Worm (Caenorhabditis elegans): ENCODE measurements around the gene C35D10.3.

The C35D10.3 gene

DNA sequence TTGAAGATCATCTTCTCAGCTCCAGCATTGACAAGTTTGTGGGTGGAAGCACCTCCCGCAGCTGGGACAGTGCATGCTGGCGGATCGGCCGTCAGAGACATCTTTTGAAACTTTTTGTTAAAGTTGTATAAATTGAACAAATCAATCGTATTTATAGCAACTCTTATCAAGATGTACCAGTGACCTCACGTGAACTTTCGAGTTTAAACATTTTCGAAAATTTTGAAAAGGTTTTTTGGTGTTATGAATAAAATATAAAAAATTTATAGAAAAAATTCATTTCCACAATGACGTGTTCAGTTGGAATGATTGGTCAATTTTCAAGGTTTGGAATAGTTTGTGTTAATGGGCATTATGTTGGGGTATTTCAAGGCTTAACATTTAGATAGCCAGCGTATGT lies at the start of gene C35D10.3, which contains the start of gene msd-4:
Gene C35D10.3, plus strand, starts transcription at position 279 of the 400 bp plus-strand sequence.
Gene msd-4, minus strand, starts transcription at position 101 of the 400 bp plus-strand sequence.
- no peak for TF ChIP-seq ZK337.2 (GFP tag; IDR thresholded peaks at IDR 0.05)
- TF ChIP-seq spr-3 (GFP tag; optimal IDR thresholded peaks at IDR 0.05): no peak
- no peak for TF ChIP-seq ceh-28 (tag; optimal IDR thresholded peaks at IDR 0.05)
- TF ChIP-seq ztf-7 (tag; optimal IDR thresholded peaks at IDR 0.05): no peak
- no peak for TF ChIP-seq madf-5 (GFP tag; IDR thresholded peaks at IDR 0.05)
- TF ChIP-seq Y48G9A.11 (GFP tag; IDR thresholded peaks at IDR 0.05): no peak
- no peak for TF ChIP-seq mes-2 (tag; optimal IDR thresholded peaks at IDR 0.05; ENCODE audit: poor library complexity, severe bottlenecking)
- no peak for TF ChIP-seq aha-1 (tag)
- TF ChIP-seq pqm-1 (tag; optimal IDR thresholded peaks at IDR 0.05): no peak
- TF ChIP-seq nhr-10 (tag; optimal IDR thresholded peaks at IDR 0.05): no peak
- no peak for TF ChIP-seq spr-1 (tag; optimal IDR thresholded peaks at IDR 0.05)
- no peak for TF ChIP-seq egl-27 (tag; optimal IDR thresholded peaks at IDR 0.05)
- no peak for TF ChIP-seq fkh-10 (GFP tag; optimal IDR thresholded peaks at IDR 0.05)
- no peak for TF ChIP-seq D1046.2 (GFP tag; IDR thresholded peaks at IDR 0.05)

DNA sequence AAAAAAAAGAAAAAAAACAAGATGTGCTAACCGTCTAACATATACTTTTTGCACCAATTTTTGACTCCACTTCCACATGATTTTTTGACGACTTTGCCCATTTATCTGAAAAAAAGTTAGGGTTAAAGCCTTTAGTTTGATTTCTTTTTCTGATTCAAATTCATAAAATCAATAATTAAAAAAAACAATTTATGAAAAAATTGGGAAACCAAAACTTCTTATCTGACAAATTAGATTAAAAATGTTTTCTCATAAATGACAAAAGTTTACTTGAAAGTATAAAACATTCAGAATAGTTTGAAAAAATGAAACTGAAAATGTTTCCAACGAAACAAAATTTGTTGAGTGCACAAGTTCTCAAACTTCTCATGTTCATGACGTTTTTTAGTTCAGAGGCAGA lies 48.9 kb upstream of the C35D10.3 start, which contains the start of gene F26A1.7:
Gene F26A1.7, minus strand, starts transcription at position 101 of the 400 bp plus-strand sequence.
- TF ChIP-seq lin-39 (tag; optimal IDR thresholded peaks at IDR 0.05): no peak
- no peak for TF ChIP-seq lin-38 (GFP tag; IDR thresholded peaks at IDR 0.05)
- no peak for TF ChIP-seq unc-39 (tag; optimal IDR thresholded peaks at IDR 0.05)
- TF ChIP-seq ceh-32 (tag; optimal IDR thresholded peaks at IDR 0.05; ENCODE audit: poor library complexity): no peak
- no peak for TF ChIP-seq mxl-3 (GFP tag; optimal IDR thresholded peaks at IDR 0.05)
- TF ChIP-seq ztf-11 (tag; optimal IDR thresholded peaks at IDR 0.05): no peak
- TF ChIP-seq F49E8.2 (tag; optimal IDR thresholded peaks at IDR 0.05; ENCODE audit: borderline replicate concordance): no peak
- no peak for TF ChIP-seq Y48G9A.11 (GFP tag; IDR thresholded peaks at IDR 0.05)
- no peak for TF ChIP-seq ceh-82 (tag; optimal IDR thresholded peaks at IDR 0.05)

DNA sequence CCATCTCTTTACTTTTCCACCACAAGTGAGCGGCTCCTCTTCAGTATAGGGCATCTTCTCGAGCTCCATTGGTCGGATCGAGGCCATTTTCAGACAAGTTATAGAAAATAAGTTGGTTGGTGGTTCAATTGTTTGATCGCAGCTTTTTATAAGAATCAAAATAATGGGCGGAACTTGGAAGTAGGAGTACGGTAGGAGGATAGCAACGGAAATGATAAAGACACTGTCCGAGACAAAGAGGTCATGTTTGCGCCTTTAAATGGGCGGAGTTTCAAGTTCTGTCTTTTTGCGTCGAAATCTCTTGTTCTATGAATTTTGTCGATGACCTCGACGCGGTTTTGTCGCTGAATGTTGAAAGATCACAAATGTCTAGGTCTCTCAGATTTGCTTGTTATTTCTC lies 46.6 kb upstream of the C35D10.3 start, which contains the start of gene F26A1.8:
Gene F26A1.8, minus strand, starts transcription at position 101 of the 400 bp plus-strand sequence.
- no peak for TF ChIP-seq dpl-1 (GFP tag; optimal IDR thresholded peaks at IDR 0.05)

DNA sequence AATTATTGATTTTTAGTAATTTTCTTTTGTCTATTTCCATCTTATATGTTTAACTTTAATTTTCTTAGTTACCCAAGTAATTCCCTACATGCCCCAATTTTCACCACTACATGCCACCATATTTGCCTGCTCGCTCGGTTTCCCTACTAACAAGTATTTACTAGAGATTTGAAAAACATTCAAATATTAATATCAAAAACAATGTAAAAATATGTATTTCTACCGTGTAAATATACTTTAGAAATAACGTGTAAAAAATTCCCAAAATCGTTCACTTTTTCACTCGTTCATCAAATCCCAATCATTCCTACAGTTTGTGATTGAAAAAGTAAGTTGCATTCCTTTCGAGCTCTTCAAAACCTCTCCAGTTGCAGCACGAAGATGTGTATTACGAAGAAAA lies 42.1 kb upstream of the C35D10.3 start, which contains the start of gene F26A1.3:
Gene F26A1.3, plus strand, starts transcription at position 301 of the 400 bp plus-strand sequence.
- TF ChIP-seq lin-13 (GFP tag; optimal IDR thresholded peaks at IDR 0.05) (no peak), T26A8.4 (GFP tag; IDR thresholded peaks at IDR 0.05) (no peak), F49E8.2 (tag; optimal IDR thresholded peaks at IDR 0.05; ENCODE audit: borderline replicate concordance) (no peak), snpc-4 (tag; optimal IDR thresholded peaks at IDR 0.05) (no peak), tag-97 (GFP tag; IDR thresholded peaks at IDR 0.05) (no peak), zfp-3 (GFP tag; conservative IDR thresholded peaks at IDR 0.05) (no peak), ZK546.5 (tag; optimal IDR thresholded peaks at IDR 0.05) (no peak), nhr-11 (tag; optimal IDR thresholded peaks at IDR 0.05) (no peak), F37D6.2 (tag; optimal IDR thresholded peaks at IDR 0.05) (no peak), arid-1 (GFP tag; conservative IDR thresholded peaks at IDR 0.05) (no peak), saeg-2 (GFP tag; IDR thresholded peaks at IDR 0.05) (no peak), madf-9 (GFP tag; conservative IDR thresholded peaks at IDR 0.05) (no peak), hlh-11 (tag; optimal IDR thresholded peaks at IDR 0.05) (no peak)

DNA sequence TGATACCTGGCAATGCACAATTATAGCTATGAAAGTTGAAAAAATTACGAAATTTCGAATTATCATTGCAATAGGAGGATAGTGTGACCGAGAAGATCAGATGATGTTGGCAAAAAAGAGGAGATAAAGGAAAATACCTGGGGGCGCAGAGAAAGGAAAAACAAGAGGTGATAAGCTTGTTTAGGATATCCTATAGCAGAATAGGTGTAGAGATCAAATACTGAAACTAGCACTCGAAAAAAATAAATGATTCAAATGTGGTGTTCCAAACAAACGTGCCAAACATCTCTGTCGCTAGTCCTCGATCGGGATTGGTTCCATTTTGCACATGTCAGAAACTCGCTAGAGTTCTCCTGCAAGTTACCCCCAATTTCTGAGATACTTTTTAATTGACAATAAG lies 39.3 kb upstream of the C35D10.3 start, which contains the start of gene F26A1.9:
Gene F26A1.9, minus strand, starts transcription at position 101 of the 400 bp plus-strand sequence.
- no peak for TF ChIP-seq cey-2 (tag; optimal IDR thresholded peaks at IDR 0.05; ENCODE audit: borderline replicate concordance, insufficient read depth)
- no peak for TF ChIP-seq hlh-11 (tag; optimal IDR thresholded peaks at IDR 0.05)
- TF ChIP-seq T20F7.1 (GFP tag; optimal IDR thresholded peaks at IDR 0.05): no peak
- no peak for TF ChIP-seq Y105C5A.15 (GFP tag; IDR thresholded peaks at IDR 0.05)
- no peak for TF ChIP-seq ceh-20 (GFP tag; IDR thresholded peaks at IDR 0.05)
- no peak for TF ChIP-seq T26A8.4 (GFP tag; IDR thresholded peaks at IDR 0.05)
- no peak for TF ChIP-seq spr-1 (tag; optimal IDR thresholded peaks at IDR 0.05)
- TF ChIP-seq nhr-102 (tag; optimal IDR thresholded peaks at IDR 0.05): no peak
- no peak for TF ChIP-seq snpc-4 (tag; optimal IDR thresholded peaks at IDR 0.05)
- no peak for TF ChIP-seq hlh-30 (tag; optimal IDR thresholded peaks at IDR 0.05; ENCODE audit: insufficient read depth)
- no peak for TF ChIP-seq unc-62 (GFP tag; optimal IDR thresholded peaks at IDR 0.05 in 1 of 2)
- no peak for TF ChIP-seq unc-62 (tag; optimal IDR thresholded peaks at IDR 0.05)
- no peak for TF ChIP-seq snpc-1.2 (GFP tag; IDR thresholded peaks at IDR 0.05)
